Fruit fly (Drosophila melanogaster): Measurements from ENCODE around the gene CG13793.

Gene CG13793

DNA sequence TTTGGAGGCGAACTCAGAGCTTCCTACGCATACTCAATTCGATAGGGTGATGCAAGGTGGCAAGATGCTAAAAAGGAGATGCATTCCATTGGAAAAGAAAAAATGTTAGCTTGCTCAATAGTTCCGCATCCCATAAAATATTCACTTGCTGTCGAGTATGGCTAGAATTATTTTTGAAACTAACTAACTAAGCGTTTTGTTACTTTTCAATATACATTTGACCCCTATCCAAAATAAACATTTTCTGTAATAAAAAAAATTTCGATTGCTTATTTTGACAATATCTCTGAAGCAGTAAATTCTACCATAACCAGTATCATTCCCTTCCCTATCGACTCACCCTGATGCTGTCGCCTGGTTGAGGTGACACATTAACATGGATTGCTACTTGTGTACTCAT is 15.8 kb downstream of the CG13793 start (continued):
- TF ChIP-seq Ets21C (GFP tag; optimal IDR thresholded peaks at IDR 0.05) (peak; percentile 72), CG15336 (GFP tag; IDR thresholded peaks at IDR 0.05) (peak; percentile 81; the same call in 1 of the 2 replicates), Blimp-1 (GFP tag; optimal IDR thresholded peaks at IDR 0.05) (peak; percentile 31), vri (GFP tag; optimal IDR thresholded peaks at IDR 0.05) (peak; percentile 75), CG4318 (GFP tag; optimal IDR thresholded peaks at IDR 0.05) (peak; percentile 17), CG7368 (GFP tag; optimal IDR thresholded peaks at IDR 0.05) (peak; percentile 73), CG31627 (GFP tag; optimal IDR thresholded peaks at IDR 0.05) (peak; percentile 80), CG6163 (GFP tag; IDR thresholded peaks at IDR 0.05) (peak; percentile 60; the same call in 2 of the 3 replicates), Eip78C (GFP tag) (peak; percentile 96), CG32006 (GFP tag; optimal IDR thresholded peaks at IDR 0.05) (peak; percentile 77), CG10631 (GFP tag; optimal IDR thresholded peaks at IDR 0.05) (peak; percentile 75), pdm3 (GFP tag; optimal IDR thresholded peaks at IDR 0.05) (peak; percentile 86), Hr39 (GFP tag; optimal IDR thresholded peaks at IDR 0.05) (peak; percentile 84), svp (GFP tag) (peak; percentile 82), CG8632 (GFP tag; optimal IDR thresholded peaks at IDR 0.05) (peak; percentile 87), lz (GFP tag; optimal IDR thresholded peaks at IDR 0.05) (peak; percentile 80), CG11902 (GFP tag; optimal IDR thresholded peaks at IDR 0.05) (peak; percentile 59), achi (GFP tag; optimal IDR thresholded peaks at IDR 0.05) (peak; percentile 80), dac (GFP tag; optimal IDR thresholded peaks at IDR 0.05) (no peak)

DNA sequence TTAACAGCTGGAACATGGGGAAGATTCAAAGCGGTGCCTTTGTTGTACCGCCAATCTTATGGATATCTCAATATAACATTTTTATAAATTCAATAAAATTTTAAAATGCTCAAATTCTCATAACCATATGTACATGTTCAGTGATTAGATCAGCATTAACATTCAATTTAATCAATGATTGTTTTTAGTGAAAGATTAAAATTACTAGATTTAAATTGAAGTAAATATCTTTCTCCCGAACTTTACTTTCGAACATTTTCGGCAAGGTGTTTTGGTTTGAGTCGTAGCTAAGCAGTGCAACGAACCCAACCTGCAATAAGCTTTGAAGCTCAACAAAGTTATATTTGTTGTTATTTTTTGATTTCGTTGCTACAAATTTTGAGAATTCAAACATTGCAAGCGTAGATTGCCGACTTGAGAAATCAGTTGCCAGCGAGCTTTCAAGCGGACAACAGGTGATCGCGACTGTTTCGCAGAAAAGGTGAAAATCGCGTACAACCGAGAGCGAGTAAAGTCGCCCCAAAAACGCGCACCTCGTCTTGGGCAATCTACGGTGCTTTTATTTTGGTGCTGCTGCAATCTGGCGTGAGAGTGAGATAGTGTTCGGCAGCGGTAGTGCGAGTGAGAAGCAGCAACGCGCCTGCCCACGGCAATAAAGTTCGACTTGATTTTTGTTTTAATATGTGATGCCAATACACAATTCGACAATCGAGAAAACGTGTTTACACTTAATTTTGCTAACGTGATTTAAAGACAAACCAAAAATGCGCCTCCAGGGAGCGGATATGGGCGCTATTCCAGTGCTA is 16.7 kb downstream of the CG13793 start, which contains the start of gene Tep3:
Gene Tep3 (plus strand): TSS at position 423 of the 806 bp plus-strand sequence.
- TF ChIP-seq CG15336 (GFP tag; IDR thresholded peaks at IDR 0.05) (peak; percentile 35; the same call in 1 of the 2 replicates), cyc (GFP tag; optimal IDR thresholded peaks at IDR 0.05) (peak; percentile 51), Blimp-1 (GFP tag; optimal IDR thresholded peaks at IDR 0.05) (no peak), CG6808 (GFP tag; optimal IDR thresholded peaks at IDR 0.05) (peak; percentile 26), fd59A (GFP tag; optimal IDR thresholded peaks at IDR 0.05) (peak; percentile 6), Ets21C (GFP tag; optimal IDR thresholded peaks at IDR 0.05) (peak; percentile 46), Hr39 (GFP tag; optimal IDR thresholded peaks at IDR 0.05) (peak; percentile 48), Ets96B (tag; optimal IDR thresholded peaks at IDR 0.05) (peak; percentile 38), CG7368 (GFP tag; optimal IDR thresholded peaks at IDR 0.05) (no peak), Sox102F (GFP tag; optimal IDR thresholded peaks at IDR 0.05) (no peak), CG11294 (GFP tag; IDR thresholded peaks at IDR 0.05) (no peak), CG8119 (GFP tag; IDR thresholded peaks at IDR 0.05) (no peak), pdm3 (GFP tag; optimal IDR thresholded peaks at IDR 0.05) (peak; percentile 62), CG6163 (GFP tag; IDR thresholded peaks at IDR 0.05) (peak; percentile 61; the same call in 2 of the 3 replicates), CG11902 (GFP tag; optimal IDR thresholded peaks at IDR 0.05) (peak; percentile 16), acj6 (GFP tag; optimal IDR thresholded peaks at IDR 0.05) (peak; percentile 63), spab (GFP tag; optimal IDR thresholded peaks at IDR 0.05) (no peak), CG4318 (GFP tag; optimal IDR thresholded peaks at IDR 0.05) (no peak), Met (GFP tag; optimal IDR thresholded peaks at IDR 0.05) (peak; percentile 41), dac (GFP tag; optimal IDR thresholded peaks at IDR 0.05) (no peak), lz (GFP tag; optimal IDR thresholded peaks at IDR 0.05) (peak; percentile 33), CG10631 (GFP tag; optimal IDR thresholded peaks at IDR 0.05) (peak; percentile 53), CG6854 (GFP tag; optimal IDR thresholded peaks at IDR 0.05) (peak; percentile 85), CG3919 (GFP tag; optimal IDR thresholded peaks at IDR 0.05) (peak; percentile 65), CG34406 (GFP tag; optimal IDR thresholded peaks at IDR 0.05) (peak; percentile 46), Gug (GFP tag; IDR thresholded peaks at IDR 0.05) (no peak), fd85E (GFP tag; optimal IDR thresholded peaks at IDR 0.05) (no peak), CG8632 (GFP tag; optimal IDR thresholded peaks at IDR 0.05) (peak; percentile 55), CG10669 (GFP tag; optimal IDR thresholded peaks at IDR 0.05) (peak; percentile 51), Hr4 (GFP tag; optimal IDR thresholded peaks at IDR 0.05) (peak; percentile 41), Eip75B (GFP tag; optimal IDR thresholded peaks at IDR 0.05) (peak; percentile 34), net (GFP tag; optimal IDR thresholded peaks at IDR 0.05) (no peak), CG16779 (tag; optimal IDR thresholded peaks at IDR 0.05) (no peak), CG9139 (GFP tag; optimal IDR thresholded peaks at IDR 0.05) (peak; percentile 10), Sox14 (GFP tag; optimal IDR thresholded peaks at IDR 0.05) (peak; percentile 66), Smox (GFP tag; optimal IDR thresholded peaks at IDR 0.05) (peak; percentile 53), CG11762 (GFP tag; optimal IDR thresholded peaks at IDR 0.05; ENCODE audit: insufficient read depth) (no peak), fkh (GFP tag; optimal IDR thresholded peaks at IDR 0.05) (no peak), CG8319 (GFP tag; optimal IDR thresholded peaks at IDR 0.05) (no peak), CG3032 (tag; optimal IDR thresholded peaks at IDR 0.05) (peak; percentile 98)

All from whole organism, prepupa.